Worm (Caenorhabditis elegans): ENCODE measurements around the gene T19H5.7.

DNA sequence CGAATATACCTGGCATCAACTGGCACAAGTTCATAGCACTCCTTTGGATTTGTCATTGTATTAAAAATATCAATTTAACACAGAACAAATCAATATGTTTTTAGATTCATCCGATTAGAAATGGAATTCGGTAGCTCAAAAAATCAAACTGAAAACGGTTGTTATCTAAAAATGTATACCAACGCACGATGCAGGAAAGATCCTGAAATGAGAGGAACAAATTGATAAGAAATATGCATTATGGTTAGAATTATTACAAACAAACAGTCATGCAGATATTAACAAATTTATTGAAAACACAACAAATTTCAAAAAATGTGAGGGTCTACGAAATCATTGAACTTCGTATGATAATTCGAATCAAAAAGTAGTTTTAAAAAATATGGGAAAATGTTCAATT is 9.9 kb downstream of the T19H5.7 start, which contains the start of gene T19H5.6:
- TF ChIP-seq nhr-237 (tag; optimal IDR thresholded peaks at IDR 0.05): no peak
- no peak for TF ChIP-seq T20F7.1 (GFP tag; optimal IDR thresholded peaks at IDR 0.05)
- no peak for TF ChIP-seq nhr-76 (tag; optimal IDR thresholded peaks at IDR 0.05)
- no peak for TF ChIP-seq sdz-12 (GFP tag; optimal IDR thresholded peaks at IDR 0.05)
- no peak for TF ChIP-seq lsy-2 (tag; optimal IDR thresholded peaks at IDR 0.05)
- no peak for TF ChIP-seq daf-8 (GFP tag; IDR thresholded peaks at IDR 0.05)
- TF ChIP-seq saeg-2 (GFP tag; IDR thresholded peaks at IDR 0.05): no peak
- TF ChIP-seq mdl-1 (tag; optimal IDR thresholded peaks at IDR 0.05): no peak
- TF ChIP-seq Y105C5A.15 (GFP tag; IDR thresholded peaks at IDR 0.05): no peak
- no peak for TF ChIP-seq nhr-42 (GFP tag; IDR thresholded peaks at IDR 0.05)
- TF ChIP-seq nhr-6 (tag; optimal IDR thresholded peaks at IDR 0.05): no peak
- no peak for TF ChIP-seq nhr-48 (tag; optimal IDR thresholded peaks at IDR 0.05)
- TF ChIP-seq nhr-11 (tag; optimal IDR thresholded peaks at IDR 0.05): no peak
